Fruit fly (Drosophila melanogaster) whole organism, embryonic: ENCODE measurements around the gene Hexo1.

Experiments
- CG10565 ChIP-seq: fragments of 200-800 bp; sonication (Bioruptor generic); optimal IDR thresholded peaks from 3 replicates; lab custom pipeline; 2016; ENCODE audit warnings: missing biosample characterization, mild to moderate bottlenecking, missing genetic modification characterization
- CG15601 ChIP-seq: fragments of 200-800 bp; sonication (Bioruptor generic); optimal IDR thresholded peaks from 3 replicates; lab custom pipeline; 2019; ENCODE audit warnings: missing biosample characterization, mild to moderate bottlenecking, missing genetic modification characterization, moderate library complexity
- CG17361 ChIP-seq: fragments of 200-800 bp; sonication (Bioruptor generic); IDR thresholded peaks from 3 replicates; pipeline ENCODE4 v1.3.6; 2022; ENCODE audit warnings: missing biosample characterization, missing genetic modification characterization
- CG17829 ChIP-seq: fragments of 200-800 bp; optimal IDR thresholded peaks from 2 replicates; lab custom pipeline; 2019; ENCODE audit warnings: missing biosample characterization, mild to moderate bottlenecking, missing genetic modification characterization, moderate library complexity
- CG18476 ChIP-seq: fragments of 200-800 bp; sonication (Bioruptor generic); optimal IDR thresholded peaks from 2 replicates; lab custom pipeline; 2016; ENCODE audit warnings: missing biosample characterization, mild to moderate bottlenecking, missing genetic modification characterization
- CG18599 ChIP-seq: fragments of 200-800 bp; sonication (Bioruptor generic); optimal IDR thresholded peaks from 3 replicates; lab custom pipeline; 2017; ENCODE audit warnings: missing biosample characterization, missing genetic modification characterization, mild to moderate bottlenecking, moderate library complexity, missing genetic modification reagents
- CG2120 ChIP-seq: fragments of 200-800 bp; sonication (Bioruptor generic); optimal IDR thresholded peaks from 3 replicates; lab custom pipeline; 2016; ENCODE audit warnings: missing biosample characterization, missing genetic modification characterization
- CG9215 ChIP-seq: fragments of 200-800 bp; sonication (Bioruptor generic); IDR thresholded peaks from 2 replicates; pipeline ENCODE4 v1.3.6; 2022; ENCODE audit warnings: missing biosample characterization, missing genetic modification characterization
- HLH3B ChIP-seq: fragments of 200-800 bp; sonication (Bioruptor generic); IDR thresholded peaks from 2 replicates; pipeline ENCODE4 v1.3.6; 2022; ENCODE audit warnings: missing biosample characterization, missing genetic modification characterization
- Med ChIP-seq: fragments of 200-800 bp; sonication (Bioruptor generic); peaks from one replicate; lab custom pipeline; 2016; ENCODE audit warnings: missing biosample characterization, missing genetic modification characterization, mild to moderate bottlenecking, inconsistent platforms, moderate library complexity
- Xbp1 ChIP-seq: fragments of 200-800 bp; sonication (Bioruptor generic); optimal IDR thresholded peaks from 3 replicates; lab custom pipeline; 2016; ENCODE audit warnings: missing biosample characterization, mild to moderate bottlenecking, missing genetic modification characterization
- chinmo ChIP-seq: fragments of 200-800 bp; sonication (Bioruptor generic); IDR thresholded peaks from 4 replicates; pipeline ENCODE4 v1.3.6; 2022; ENCODE audit warnings: missing biosample characterization, missing genetic modification characterization; ENCODE audit not compliant: partially characterized antibody
- dan ChIP-seq: fragments of 200-800 bp; sonication (Bioruptor generic); IDR thresholded peaks from 2 replicates; pipeline ENCODE4 v1.3.6; 2022; ENCODE audit warnings: missing biosample characterization, missing genetic modification characterization
- insv ChIP-seq, 2 experiments: fragments of 200-800 bp; sonication (Bioruptor generic); optimal IDR thresholded peaks; 3 replicates each; lab custom pipeline; 2016 to 2018; ENCODE audit warnings: missing biosample characterization in 2 of 2, missing genetic modification characterization in 2 of 2
- repo ChIP-seq: fragments of 200-800 bp; sonication (Bioruptor generic); optimal IDR thresholded peaks from 2 replicates; lab custom pipeline; 2016; ENCODE audit warnings: missing biosample characterization, missing genetic modification characterization
- tap ChIP-seq: fragments of 200-800 bp; optimal IDR thresholded peaks from 3 replicates; lab custom pipeline; 2019; ENCODE audit warnings: missing biosample characterization, mild to moderate bottlenecking, missing genetic modification characterization, moderate library complexity
- vvl ChIP-seq: fragments of 200-800 bp; sonication (Bioruptor generic); IDR thresholded peaks from 2 replicates; pipeline ENCODE4 v1.3.6; 2022; ENCODE audit warnings: missing biosample characterization, missing genetic modification characterization

Hexo1 gene

DNA sequence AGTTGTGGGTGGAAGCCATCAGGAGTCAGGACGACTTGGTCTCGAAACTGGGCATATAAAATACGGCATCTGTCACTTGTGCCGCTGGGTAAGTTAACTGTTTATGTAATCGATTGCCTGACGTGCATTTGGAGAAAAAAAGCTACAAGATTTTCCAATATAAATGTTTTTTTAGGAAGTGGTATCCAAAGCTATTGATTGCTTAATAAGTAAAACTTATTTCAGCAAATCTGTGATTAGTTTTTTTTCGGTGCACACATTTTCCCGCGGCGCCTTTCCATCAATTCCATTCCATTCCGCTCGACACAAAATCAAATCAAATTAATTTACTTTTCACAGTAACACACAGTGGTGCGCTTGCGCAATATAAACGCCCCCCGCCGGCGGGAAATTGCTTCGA lies 51.1 kb downstream of the Hexo1 start (continued):
- TF ChIP-seq Xbp1 (GFP tag; lab: Kevin White, UChicago): no peak
- no peak for TF ChIP-seq CG18599
- 0 out of 2 replicates have a peak, but pooled peaks have one; percentile 11 for TF ChIP-seq HLH3B (GFP tag; lab: Robert Waterston, UW)
- TF ChIP-seq CG17829: no peak
- TF ChIP-seq CG18476 (GFP tag; lab: Kevin White, UChicago): no peak
- TF ChIP-seq insv (GFP tag; optimal IDR thresholded peaks at IDR 0.05; lab: Kevin White, UChicago): no peak
- TF ChIP-seq CG17361 (GFP tag; lab: Robert Waterston, UW): 0 out of 3 replicates have a peak, but pooled peaks have one; percentile 9
- peak; percentile 14 for TF ChIP-seq Med (GFP tag; lab: Kevin White, UChicago)
- TF ChIP-seq tap (tag; lab: Kevin White, UChicago): no peak
- TF ChIP-seq CG15601 (tag; lab: Kevin White, UChicago): no peak
- no peak for TF ChIP-seq dan (GFP tag; lab: Robert Waterston, UW)
- TF ChIP-seq CG2120 (GFP tag; lab: Kevin White, UChicago): no peak
- TF ChIP-seq vvl (GFP tag; lab: Robert Waterston, UW): peak; percentile 32; the same call in 1 of the 2 replicates
- no peak for TF ChIP-seq CG9215 (GFP tag; lab: Robert Waterston, UW)

DNA sequence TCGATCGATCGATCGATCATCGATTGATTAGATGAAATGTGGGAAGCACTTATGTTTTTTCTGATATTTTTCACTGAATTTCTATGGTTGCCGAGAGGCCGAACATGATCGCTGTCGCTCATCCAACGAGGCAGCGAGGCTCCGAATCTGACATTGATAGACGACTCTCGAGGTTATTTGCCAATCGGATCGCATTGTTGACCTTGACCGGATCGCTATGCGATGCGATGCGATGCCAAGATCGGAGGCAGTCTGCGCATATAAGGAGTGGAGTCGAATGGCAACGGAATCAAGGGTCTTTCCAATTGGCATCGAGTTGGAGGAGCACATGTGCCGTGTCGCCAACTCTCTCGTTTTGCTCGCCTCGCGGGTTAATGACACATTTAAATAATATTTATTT lies 51.8 kb downstream of the Hexo1 start:
- TF ChIP-seq repo: no peak
- TF ChIP-seq CG10565 (GFP tag; lab: Kevin White, UChicago): no peak
- TF ChIP-seq chinmo (GFP tag; lab: Robert Waterston, UW): 0 out of 4 replicates have a peak, but pooled peaks have one; percentile 26
